Fruit fly (Drosophila melanogaster): ENCODE measurements around the gene CG34355.

CG34355 gene

dm6 chr3R:23791491-23791890 is 12.2 kb upstream of the CG34355 start (continued):
- no peak for TF ChIP-seq CG8944 (GFP tag; optimal IDR thresholded peaks at IDR 0.05)
- no peak for TF ChIP-seq Dp (GFP tag; optimal IDR thresholded peaks at IDR 0.05)
- TF ChIP-seq ems (GFP tag; optimal IDR thresholded peaks at IDR 0.05): no peak
- no peak for TF ChIP-seq Opbp (GFP tag; IDR thresholded peaks at IDR 0.05; ENCODE audit: partially characterized antibody)
- TF ChIP-seq CG10209 (GFP tag; optimal IDR thresholded peaks at IDR 0.05): no peak
- peak; percentile 46; the same call in 2 of the 3 replicates for TF ChIP-seq row (GFP tag; IDR thresholded peaks at IDR 0.05)

DNA sequence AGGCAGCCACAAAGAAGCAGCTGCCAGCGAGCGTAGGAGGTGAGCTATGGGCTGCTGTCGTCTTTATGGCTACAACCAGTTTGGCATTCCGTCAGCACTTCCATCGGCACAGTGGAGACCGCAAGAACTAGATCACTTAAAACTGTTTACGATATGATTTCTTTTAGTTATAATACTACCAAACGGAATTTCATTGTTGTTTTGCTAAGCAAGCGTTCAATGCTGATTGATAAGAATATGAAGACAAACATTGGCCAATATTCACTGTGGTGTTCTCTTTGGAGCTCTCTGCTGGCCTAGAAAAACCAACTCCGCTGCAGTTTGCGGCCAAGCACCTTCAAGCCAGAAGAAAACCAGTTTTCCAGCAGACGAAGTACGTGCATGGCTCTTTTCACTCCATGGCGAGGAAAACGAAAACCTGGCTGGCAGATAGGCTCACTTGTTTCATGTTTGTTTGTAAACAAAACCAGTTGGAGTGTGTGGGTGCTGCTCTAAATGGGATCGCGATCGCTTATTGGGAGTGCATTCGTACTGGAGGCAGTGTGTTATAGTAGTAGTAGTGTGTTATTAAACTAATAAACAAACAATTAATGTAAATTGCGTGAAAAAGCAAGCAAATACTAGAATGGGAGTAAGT is 14.0 kb downstream of the CG34355 start:
- TF ChIP-seq cg (GFP tag; optimal IDR thresholded peaks at IDR 0.05) (peak; percentile 39), Ets97D (GFP tag; optimal IDR thresholded peaks at IDR 0.05) (no peak), CG33557 (GFP tag; optimal IDR thresholded peaks at IDR 0.05) (no peak), CG15601 (tag; optimal IDR thresholded peaks at IDR 0.05) (no peak), sob (GFP tag; IDR thresholded peaks at IDR 0.05) (no peak), aop (GFP tag; IDR thresholded peaks at IDR 0.05) (no peak), wek (GFP tag; optimal IDR thresholded peaks at IDR 0.05) (no peak), chm (GFP tag; IDR thresholded peaks at IDR 0.05) (peak; percentile 26; the same call in 1 of the 2 replicates), CG15269 (tag; optimal IDR thresholded peaks at IDR 0.05) (no peak), kni (GFP tag; optimal IDR thresholded peaks at IDR 0.05) (peak; percentile 89), CG2116 (GFP tag; optimal IDR thresholded peaks at IDR 0.05) (no peak), Meics (GFP tag; optimal IDR thresholded peaks at IDR 0.05) (no peak), so (GFP tag; IDR thresholded peaks at IDR 0.05) (no peak), inv (GFP tag; IDR thresholded peaks at IDR 0.05; ENCODE audit: partially characterized antibody) (no peak), CG10543 (GFP tag; optimal IDR thresholded peaks at IDR 0.05) (peak; percentile 26), run (tag; optimal IDR thresholded peaks at IDR 0.05) (peak; percentile 4), CG1529 (GFP tag; optimal IDR thresholded peaks at IDR 0.05) (no peak), CoRest (tag; optimal IDR thresholded peaks at IDR 0.05) (no peak), Aef1 (GFP tag; IDR thresholded peaks at IDR 0.05) (no peak), vvl (GFP tag; IDR thresholded peaks at IDR 0.05) (0 out of 2 replicates have a peak, but pooled peaks have one; percentile 50), CG4424 (GFP tag; optimal IDR thresholded peaks at IDR 0.05) (peak; percentile 5), CG7372 (GFP tag; IDR thresholded peaks at IDR 0.05) (no peak), CG3847 (GFP tag; IDR thresholded peaks at IDR 0.05) (0 out of 2 replicates have a peak, but pooled peaks have one; percentile 10), ci (GFP tag; IDR thresholded peaks at IDR 0.05) (peak; percentile 38; the same call in 1 of the 3 replicates), CG13424 (tag; optimal IDR thresholded peaks at IDR 0.05) (peak; percentile 62), Atf-2 (GFP tag; optimal IDR thresholded peaks at IDR 0.05) (peak; percentile 15), dpn (GFP tag; optimal IDR thresholded peaks at IDR 0.05) (no peak), CG2712 (tag; optimal IDR thresholded peaks at IDR 0.05) (no peak), H2.0 (GFP tag; IDR thresholded peaks at IDR 0.05) (peak; percentile 53), lmd (GFP tag; IDR thresholded peaks at IDR 0.05) (peak; percentile 38), CG10147 (GFP tag; optimal IDR thresholded peaks at IDR 0.05) (no peak), Fer2 (tag; optimal IDR thresholded peaks at IDR 0.05) (no peak), Med (GFP tag) (peak; percentile 77), CG3065 (GFP tag; optimal IDR thresholded peaks at IDR 0.05) (no peak), bowl (GFP tag; IDR thresholded peaks at IDR 0.05) (no peak), CG32767 (GFP tag; IDR thresholded peaks at IDR 0.05) (peak; percentile 41; the same call in 1 of the 2 replicates), Spps (tag; optimal IDR thresholded peaks at IDR 0.05) (no peak), CG13123 (GFP tag; optimal IDR thresholded peaks at IDR 0.05) (no peak), Rfx (GFP tag; IDR thresholded peaks at IDR 0.05) (peak; percentile 56), CG34376 (GFP tag; optimal IDR thresholded peaks at IDR 0.05) (no peak), CG4707 (GFP tag; optimal IDR thresholded peaks at IDR 0.05) (no peak), luna (GFP tag; optimal IDR thresholded peaks at IDR 0.05) (no peak), sim (GFP tag; IDR thresholded peaks at IDR 0.05) (no peak)

All from whole organism, embryonic.